Worm (Caenorhabditis elegans): ENCODE measurements around the gene pyp-1.
"Not testable (repeated sequence)": the region's sequence is repeated elsewhere in the genome, so short reads cannot be mapped to it uniquely, and the experiment has no call there.

pyp-1 gene

ce11 chrIV:10036966-10037365 is 38.2 kb upstream of the pyp-1 start, which contains the start of gene F44D12.10:
Gene F44D12.10 (minus strand): TSS chrIV:10037066.
- TF ChIP-seq nhr-10 (tag; optimal IDR thresholded peaks at IDR 0.05), result no peak
- TF ChIP-seq lin-13 (GFP tag; optimal IDR thresholded peaks at IDR 0.05), result no peak
- TF ChIP-seq nhr-25 (tag; optimal IDR thresholded peaks at IDR 0.05), result no peak
- TF ChIP-seq alr-1 (tag; optimal IDR thresholded peaks at IDR 0.05), result no peak
- TF ChIP-seq skn-1 (tag; optimal IDR thresholded peaks at IDR 0.05), result no peak
- TF ChIP-seq mdl-1 (tag; optimal IDR thresholded peaks at IDR 0.05), result no peak

ce11 chrIV:10033053-10033452 is 34.3 kb upstream of the pyp-1 start, which contains the start of gene F44D12.6:
Gene F44D12.6 (plus strand): TSS chrIV:10033353.
- TF ChIP-seq ztf-1 (GFP tag; conservative IDR thresholded peaks at IDR 0.05) (no peak), ZK546.5 (tag; optimal IDR thresholded peaks at IDR 0.05) (no peak), lsy-2 (tag; optimal IDR thresholded peaks at IDR 0.05) (no peak), nhr-6 (tag; optimal IDR thresholded peaks at IDR 0.05) (no peak), nhr-11 (tag; optimal IDR thresholded peaks at IDR 0.05) (no peak), sma-3 (GFP tag; optimal IDR thresholded peaks at IDR 0.05) (no peak)

DNA sequence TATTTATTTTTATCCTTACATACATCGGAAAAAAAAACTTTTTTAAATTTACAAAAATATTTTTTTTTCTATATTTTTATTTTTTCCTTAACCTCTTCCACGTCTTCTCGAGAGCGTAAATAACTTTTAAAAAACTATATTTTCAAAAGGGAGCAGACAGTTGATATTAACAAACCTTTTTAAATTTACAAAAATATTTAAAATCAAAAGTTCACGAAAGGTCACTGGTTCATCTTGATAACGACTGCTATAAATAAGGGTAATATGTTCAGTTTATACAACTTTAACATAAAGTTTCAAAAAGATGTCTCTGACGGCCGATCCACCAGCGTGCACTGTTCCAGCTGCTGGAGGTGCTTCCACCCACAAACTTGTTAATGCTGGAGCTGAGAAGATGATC is 30.1 kb upstream of the pyp-1 start, which contains the start of the genes F44D12.16 and msd-2:
F44D12.16 (plus strand) TSS at position 301 of the 400 bp plus-strand sequence.
msd-2 (plus strand) TSS at position 305 of the 400 bp plus-strand sequence.
- not testable (repeated sequence) for TF ChIP-seq sma-9 (GFP tag; optimal IDR thresholded peaks at IDR 0.05); sma-9 (tag; optimal IDR thresholded peaks at IDR 0.05); nhr-6 (tag; optimal IDR thresholded peaks at IDR 0.05); snpc-4 (tag; optimal IDR thresholded peaks at IDR 0.05)

ce11 chrIV:10027566-10027965 is 28.8 kb upstream of the pyp-1 start, which contains the start of gene gipc-2:
Gene gipc-2 (minus strand): TSS chrIV:10027666.
- no peak for TF ChIP-seq nhr-12 (tag; optimal IDR thresholded peaks at IDR 0.05)
- no peak for TF ChIP-seq sma-3 (GFP tag; optimal IDR thresholded peaks at IDR 0.05)
- no peak for TF ChIP-seq ama-1 (optimal IDR thresholded peaks at IDR 0.05)
- TF ChIP-seq ceh-82 (tag; optimal IDR thresholded peaks at IDR 0.05), result no peak
- TF ChIP-seq unc-62 (GFP tag; optimal IDR thresholded peaks at IDR 0.05), result no peak
- TF ChIP-seq skn-1 (tag; optimal IDR thresholded peaks at IDR 0.05), result no peak
- TF ChIP-seq dmd-4 (tag; optimal IDR thresholded peaks at IDR 0.05), result no peak
- no peak for TF ChIP-seq alr-1 (tag; optimal IDR thresholded peaks at IDR 0.05)
- no peak for TF ChIP-seq peb-1 (tag; optimal IDR thresholded peaks at IDR 0.05)
- TF ChIP-seq ZK546.5 (tag; optimal IDR thresholded peaks at IDR 0.05), result no peak

- no peak for TF ChIP-seq nhr-12 (tag; optimal IDR thresholded peaks at IDR 0.05)
- TF ChIP-seq unc-39 (tag; optimal IDR thresholded peaks at IDR 0.05), result no peak
- TF ChIP-seq ceh-16 (tag; optimal IDR thresholded peaks at IDR 0.05), result no peak
- no peak for TF ChIP-seq snpc-4 (tag; optimal IDR thresholded peaks at IDR 0.05)
- no peak for TF ChIP-seq nhr-129 (tag; optimal IDR thresholded peaks at IDR 0.05)
- no peak for TF ChIP-seq C34F6.9 (tag; optimal IDR thresholded peaks at IDR 0.05)
- no peak for TF ChIP-seq R02D3.7 (tag; optimal IDR thresholded peaks at IDR 0.05)
- TF ChIP-seq nhr-237 (tag; optimal IDR thresholded peaks at IDR 0.05), result no peak
- no peak for TF ChIP-seq alr-1 (tag; optimal IDR thresholded peaks at IDR 0.05)
- TF ChIP-seq nhr-23 (tag; optimal IDR thresholded peaks at IDR 0.05), result no peak
- TF ChIP-seq ztf-1 (GFP tag; conservative IDR thresholded peaks at IDR 0.05), result no peak
- no peak for TF ChIP-seq sma-9 (GFP tag; optimal IDR thresholded peaks at IDR 0.05)
- TF ChIP-seq sma-9 (tag; optimal IDR thresholded peaks at IDR 0.05), result no peak
- no peak for TF ChIP-seq elt-1 (tag; optimal IDR thresholded peaks at IDR 0.05)
- no peak for TF ChIP-seq F13H6.1 (tag; optimal IDR thresholded peaks at IDR 0.05)
- no peak for TF ChIP-seq ZK546.5 (tag; optimal IDR thresholded peaks at IDR 0.05)
- no peak for TF ChIP-seq ztf-4 (tag; optimal IDR thresholded peaks at IDR 0.05)
- no peak for TF ChIP-seq unc-55 (GFP tag; optimal IDR thresholded peaks at IDR 0.05)
- TF ChIP-seq nhr-25 (tag; optimal IDR thresholded peaks at IDR 0.05), result no peak
- TF ChIP-seq zag-1 (tag; optimal IDR thresholded peaks at IDR 0.05), result no peak
Observed at ce11 chrIV:10026129-10026528, 27.4 kb upstream of the pyp-1 start.

DNA sequence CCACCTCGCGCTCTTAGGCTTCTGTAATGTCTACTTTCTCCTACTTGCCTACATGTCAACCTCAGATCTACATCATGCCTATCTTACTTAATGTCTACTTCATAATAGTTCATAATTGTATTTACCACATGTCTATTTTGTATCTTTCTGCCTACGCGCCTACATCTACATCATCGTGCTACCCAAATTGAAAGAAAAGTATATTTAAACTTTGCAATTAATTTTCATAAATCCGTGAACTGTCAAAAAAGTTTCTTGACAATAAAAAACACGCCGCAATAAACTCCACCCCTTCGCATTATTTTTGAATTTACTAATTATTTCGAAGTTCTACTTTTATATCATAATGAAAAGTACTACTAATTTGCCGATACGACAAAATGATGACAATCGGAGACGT is 24.3 kb upstream of the pyp-1 start, which contains the start of gene F44D12.8:
F44D12.8 (plus strand) TSS at position 301 of the 400 bp plus-strand sequence.
- TF ChIP-seq egl-27 (tag; optimal IDR thresholded peaks at IDR 0.05), result no peak
- TF ChIP-seq ztf-11 (tag; optimal IDR thresholded peaks at IDR 0.05), result no peak
- no peak for TF ChIP-seq sem-4 (tag; optimal IDR thresholded peaks at IDR 0.05)
- no peak for TF ChIP-seq elt-3 (tag; optimal IDR thresholded peaks at IDR 0.05)
- no peak for TF ChIP-seq nhr-21 (tag; optimal IDR thresholded peaks at IDR 0.05)
- TF ChIP-seq nhr-129 (tag; optimal IDR thresholded peaks at IDR 0.05), result no peak
- no peak for TF ChIP-seq R02D3.7 (tag; optimal IDR thresholded peaks at IDR 0.05)
- no peak for TF ChIP-seq Y55F3AM.14 (GFP tag; optimal IDR thresholded peaks at IDR 0.05)
- no peak for TF ChIP-seq mbf-1 (tag; optimal IDR thresholded peaks at IDR 0.05)
- TF ChIP-seq lin-39 (tag; optimal IDR thresholded peaks at IDR 0.05), result no peak
- TF ChIP-seq ztf-1 (GFP tag; conservative IDR thresholded peaks at IDR 0.05), result no peak

Measured in whole organism, L2 larva.